Worm (Caenorhabditis elegans): ENCODE measurements around the gene F20A1.8.

Gene F20A1.8

ce11 chrV:7085518-7086104 is 38.2 kb upstream of the F20A1.8 start, which contains the start of gene VC5.2:
Gene VC5.2, plus strand, starts transcription at chrV:7085956.
- TF ChIP-seq hmg-1.1 (GFP tag; IDR thresholded peaks at IDR 0.05) (no peak), ceh-20 (GFP tag; IDR thresholded peaks at IDR 0.05) (0 out of 2 replicates have a peak, but pooled peaks have one; percentile 23), hlh-30 (tag; optimal IDR thresholded peaks at IDR 0.05; ENCODE audit: insufficient read depth) (peak; percentile 8), dmd-8 (GFP tag; IDR thresholded peaks at IDR 0.05) (no peak), hlh-11 (tag; optimal IDR thresholded peaks at IDR 0.05) (peak; percentile 34), nhr-77 (tag; optimal IDR thresholded peaks at IDR 0.05) (peak; percentile 11), nhr-6 (tag; optimal IDR thresholded peaks at IDR 0.05) (no peak), mes-2 (tag; optimal IDR thresholded peaks at IDR 0.05; ENCODE audit: poor library complexity, severe bottlenecking) (no peak), ctbp-1 (GFP tag; IDR thresholded peaks at IDR 0.05) (no peak), unc-62 (GFP tag; optimal IDR thresholded peaks at IDR 0.05 in 1 of 2) (peak in 1 of 2 experiments; percentile 75), unc-62 (tag; optimal IDR thresholded peaks at IDR 0.05) (no peak), ceh-82 (tag; optimal IDR thresholded peaks at IDR 0.05) (no peak), cey-2 (tag; optimal IDR thresholded peaks at IDR 0.05; ENCODE audit: borderline replicate concordance, insufficient read depth) (no peak), nhr-28 (tag; optimal IDR thresholded peaks at IDR 0.05) (peak; percentile 75), daf-16 (GFP tag; optimal IDR thresholded peaks at IDR 0.05) (peak in 1 of 2 experiments; percentile 41), daf-16 (tag; optimal IDR thresholded peaks at IDR 0.05) (no peak), lin-13 (GFP tag; optimal IDR thresholded peaks at IDR 0.05) (no peak)

DNA sequence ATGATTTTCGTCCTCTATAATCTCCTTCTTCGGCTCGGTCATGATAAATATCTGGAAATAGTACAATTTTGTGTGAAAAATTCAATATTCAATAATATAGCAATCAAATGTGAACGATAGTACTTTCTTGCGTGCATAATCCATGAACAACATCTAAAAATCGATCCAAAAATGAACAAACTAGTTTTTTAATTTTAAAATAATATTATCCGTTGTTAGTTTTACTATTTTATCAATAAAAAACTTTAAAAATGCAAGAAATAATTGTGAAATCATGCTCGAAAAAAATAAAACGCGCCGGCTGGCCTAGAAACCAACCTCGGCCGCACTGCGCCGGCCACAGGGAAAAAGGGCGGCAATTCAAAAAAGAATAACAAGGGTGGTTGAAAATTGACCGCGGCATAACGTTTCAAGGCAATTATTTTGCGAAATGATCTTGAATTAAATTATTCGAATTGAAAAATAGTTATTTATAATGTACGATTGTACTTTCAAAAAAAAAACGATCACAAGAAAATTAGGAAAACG is 37.3 kb upstream of the F20A1.8 start, which contains the start of gene mys-1:
TSS of gene mys-1 (minus strand) at position 51 of the 528 bp plus-strand sequence.
- TF ChIP-seq ctbp-1 (GFP tag; IDR thresholded peaks at IDR 0.05) = no peak
- TF ChIP-seq R02D3.7 (tag; optimal IDR thresholded peaks at IDR 0.05) = no peak
- TF ChIP-seq pqm-1 (tag; optimal IDR thresholded peaks at IDR 0.05) = no peak
- TF ChIP-seq aha-1 (tag) = no peak
- no peak for TF ChIP-seq ZK546.5 (tag; optimal IDR thresholded peaks at IDR 0.05)
- no peak for TF ChIP-seq lin-1 (GFP tag; IDR thresholded peaks at IDR 0.05)
- TF ChIP-seq hif-1 (tag; optimal IDR thresholded peaks at IDR 0.05) = peak in 1 of 2 experiments; percentile 69
- no peak for TF ChIP-seq F37D6.2 (tag; optimal IDR thresholded peaks at IDR 0.05)
- no peak for TF ChIP-seq ceh-32 (tag; optimal IDR thresholded peaks at IDR 0.05; ENCODE audit: poor library complexity)
- TF ChIP-seq unc-130 (GFP tag; optimal IDR thresholded peaks at IDR 0.05) = peak; percentile 76
- no peak for TF ChIP-seq Y5F2A.4 (GFP tag; optimal IDR thresholded peaks at IDR 0.05)
- TF ChIP-seq hlh-30 (tag; optimal IDR thresholded peaks at IDR 0.05; ENCODE audit: insufficient read depth) = peak; percentile 29
- no peak for TF ChIP-seq ztf-7 (tag; optimal IDR thresholded peaks at IDR 0.05)
- peak; percentile 93 for TF ChIP-seq dpl-1 (GFP tag; optimal IDR thresholded peaks at IDR 0.05)
- TF ChIP-seq set-16 (GFP tag; IDR thresholded peaks at IDR 0.05) = no peak
- no peak for TF ChIP-seq ceh-20 (GFP tag; IDR thresholded peaks at IDR 0.05)
- no peak for TF ChIP-seq ztf-11 (tag; optimal IDR thresholded peaks at IDR 0.05)
- no peak for TF ChIP-seq daf-16 (GFP tag; optimal IDR thresholded peaks at IDR 0.05)
- TF ChIP-seq daf-16 (tag; optimal IDR thresholded peaks at IDR 0.05) = peak; percentile 10
- no peak for TF ChIP-seq nhr-10 (tag; optimal IDR thresholded peaks at IDR 0.05)
- TF ChIP-seq dmd-6 (GFP tag; IDR thresholded peaks at IDR 0.05) = no peak
- TF ChIP-seq lin-38 (GFP tag; IDR thresholded peaks at IDR 0.05) = peak; percentile 46
- no peak for TF ChIP-seq egl-27 (tag; optimal IDR thresholded peaks at IDR 0.05)
- peak; percentile 34 for TF ChIP-seq nhr-102 (tag; optimal IDR thresholded peaks at IDR 0.05)
- TF ChIP-seq sdz-12 (GFP tag; optimal IDR thresholded peaks at IDR 0.05) = no peak
- TF ChIP-seq nhr-6 (tag; optimal IDR thresholded peaks at IDR 0.05) = no peak
- no peak for TF ChIP-seq nhr-25 (tag; optimal IDR thresholded peaks at IDR 0.05; ENCODE audit: borderline replicate concordance, insufficient read depth)
- no peak for TF ChIP-seq zip-2 (tag; optimal IDR thresholded peaks at IDR 0.05)
- TF ChIP-seq D1046.2 (GFP tag; IDR thresholded peaks at IDR 0.05) = no peak
- no peak for TF ChIP-seq pha-4 (GFP tag; IDR thresholded peaks at IDR 0.05)
- TF ChIP-seq pha-4 (tag; optimal IDR thresholded peaks at IDR 0.05) = no peak
- no peak for TF ChIP-seq daf-12 (tag; optimal IDR thresholded peaks at IDR 0.05)
- TF ChIP-seq rbr-2 (tag; optimal IDR thresholded peaks at IDR 0.05) = peak; percentile 30
- TF ChIP-seq nhr-48 (tag; optimal IDR thresholded peaks at IDR 0.05) = no peak
- TF ChIP-seq snpc-1.2 (GFP tag; IDR thresholded peaks at IDR 0.05) = no peak
- peak; percentile 76 for TF ChIP-seq duxl-1 (tag; optimal IDR thresholded peaks at IDR 0.05; ENCODE audit: poor library complexity)
- TF ChIP-seq cey-2 (tag; optimal IDR thresholded peaks at IDR 0.05; ENCODE audit: borderline replicate concordance, insufficient read depth) = no peak
- TF ChIP-seq lim-7 (GFP tag; IDR thresholded peaks at IDR 0.05) = no peak
- TF ChIP-seq mes-2 (tag; optimal IDR thresholded peaks at IDR 0.05; ENCODE audit: poor library complexity, severe bottlenecking) = peak; percentile 98
